Worm (Caenorhabditis elegans): ENCODE measurements around the gene sdz-20.

- TF ChIP-seq pqm-1 (tag; optimal IDR thresholded peaks at IDR 0.05) (no peak), sdz-12 (GFP tag; optimal IDR thresholded peaks at IDR 0.05) (no peak), ceh-20 (GFP tag; IDR thresholded peaks at IDR 0.05) (no peak), spr-1 (tag; optimal IDR thresholded peaks at IDR 0.05) (no peak), dpl-1 (GFP tag; optimal IDR thresholded peaks at IDR 0.05) (no peak), lin-39 (tag; optimal IDR thresholded peaks at IDR 0.05) (no peak), unc-39 (tag; optimal IDR thresholded peaks at IDR 0.05) (no peak), nhr-25 (tag; optimal IDR thresholded peaks at IDR 0.05; ENCODE audit: borderline replicate concordance, insufficient read depth) (no peak), set-16 (GFP tag; IDR thresholded peaks at IDR 0.05) (no peak), snpc-4 (tag; optimal IDR thresholded peaks at IDR 0.05) (no peak)
Measured at ce11 chrIII:13322578-13322977, 11.3 kb upstream of the sdz-20 start, which contains the start of gene F53A2.11.
